Worm (Caenorhabditis elegans): ENCODE results near the gene C49H3.16.

DNA sequence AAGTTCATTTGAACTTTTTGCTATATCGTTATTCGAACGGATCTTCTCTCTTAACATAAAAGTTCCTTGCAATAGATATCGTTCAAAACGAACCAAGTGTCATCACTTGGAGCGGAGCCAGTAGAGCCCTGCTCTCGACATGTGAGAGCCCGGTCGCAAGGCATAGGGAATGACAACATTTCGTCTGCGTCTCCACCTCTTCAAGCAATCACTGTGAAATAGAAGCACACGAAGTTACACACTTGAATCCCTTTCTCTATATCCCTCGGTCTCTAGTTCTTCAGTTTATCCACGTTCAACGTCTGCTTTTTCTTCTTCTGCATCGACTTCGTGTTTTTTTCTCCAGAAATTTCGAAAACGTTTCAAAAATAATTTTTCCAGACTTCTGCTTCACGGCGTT is 16.9 kb upstream of the C49H3.16 start, which contains the start of gene C49H3.6:
- TF ChIP-seq ama-1 (optimal IDR thresholded peaks at IDR 0.05) (no peak), nhr-129 (tag; optimal IDR thresholded peaks at IDR 0.05) (peak; percentile 74), nhr-25 (tag; optimal IDR thresholded peaks at IDR 0.05) (no peak), ceh-82 (tag; optimal IDR thresholded peaks at IDR 0.05) (no peak), lsy-2 (tag; optimal IDR thresholded peaks at IDR 0.05) (peak; percentile 6 to 69), unc-39 (tag; optimal IDR thresholded peaks at IDR 0.05) (no peak), egl-27 (tag; optimal IDR thresholded peaks at IDR 0.05) (no peak), skn-1 (tag; optimal IDR thresholded peaks at IDR 0.05) (no peak), blmp-1 (tag; optimal IDR thresholded peaks at IDR 0.05; ENCODE audit: insufficient read depth) (no peak), nhr-6 (tag; optimal IDR thresholded peaks at IDR 0.05) (no peak), nhr-12 (tag; optimal IDR thresholded peaks at IDR 0.05) (no peak), ztf-4 (tag; optimal IDR thresholded peaks at IDR 0.05) (no peak)
